Worm (Caenorhabditis elegans): Measurements from ENCODE around the gene hgap-2.

Gene hgap-2

ce11 chrII:8661539-8661938 is 23.2 kb downstream of the hgap-2 start, which contains the start of the genes piga-1 and eif-2Bepsilon:
piga-1 (minus strand) TSS chrII:8661712.
eif-2Bepsilon (plus strand) TSS chrII:8661869.
- TF ChIP-seq lin-40 (tag; optimal IDR thresholded peaks at IDR 0.05), result no peak
- no peak for TF ChIP-seq lin-54 (GFP tag; optimal IDR thresholded peaks at IDR 0.05)
- no peak for TF ChIP-seq ZK185.1 (tag; optimal IDR thresholded peaks at IDR 0.05; ENCODE audit: poor library complexity, severe bottlenecking)
- TF ChIP-seq cebp-1 (GFP tag; IDR thresholded peaks at IDR 0.05), result peak; percentile 53; the same call in 1 of the 2 replicates
- TF ChIP-seq cebp-1 (tag; optimal IDR thresholded peaks at IDR 0.05), result peak; percentile 78
- peak; percentile 48 for TF ChIP-seq attf-5 (GFP tag; optimal IDR thresholded peaks at IDR 0.05)
- TF ChIP-seq akir-1 (GFP tag; optimal IDR thresholded peaks at IDR 0.05), result no peak
- peak; percentile 63 for TF ChIP-seq mcd-1 (GFP tag; IDR thresholded peaks at IDR 0.05)
- no peak for TF ChIP-seq somi-1 (GFP tag; optimal IDR thresholded peaks at IDR 0.05)
- no peak for TF ChIP-seq nhr-120 (GFP tag; IDR thresholded peaks at IDR 0.05)
- TF ChIP-seq gei-17 (GFP tag; optimal IDR thresholded peaks at IDR 0.05), result no peak
- TF ChIP-seq nhr-90 (tag; optimal IDR thresholded peaks at IDR 0.05), result no peak
- peak; percentile 44 for TF ChIP-seq F23B12.7 (tag; optimal IDR thresholded peaks at IDR 0.05; ENCODE audit: insufficient read depth)
- TF ChIP-seq Y53F4B.3 (GFP tag; IDR thresholded peaks at IDR 0.05), result no peak
- TF ChIP-seq lir-1 (GFP tag; conservative IDR thresholded peaks at IDR 0.05), result no peak

ce11 chrII:8658835-8659234 is 25.9 kb downstream of the hgap-2 start, which contains the start of gene atg-10:
atg-10 (plus strand) TSS chrII:8659135.
- TF ChIP-seq D2030.7 (GFP tag; IDR thresholded peaks at IDR 0.05), result no peak
- no peak for TF ChIP-seq unc-62 (GFP tag; optimal IDR thresholded peaks at IDR 0.05)
- TF ChIP-seq Y53F4B.3 (GFP tag; IDR thresholded peaks at IDR 0.05), result no peak
- TF ChIP-seq B0261.1 (tag; optimal IDR thresholded peaks at IDR 0.05), result no peak
- no peak for TF ChIP-seq Y53G8AR.9 (GFP tag; conservative IDR thresholded peaks at IDR 0.05)
- TF ChIP-seq C17E4.6 (GFP tag; IDR thresholded peaks at IDR 0.05), result no peak
- TF ChIP-seq F55B11.4 (tag; optimal IDR thresholded peaks at IDR 0.05; ENCODE audit: borderline replicate concordance, insufficient read depth), result no peak
- TF ChIP-seq athp-1 (tag; optimal IDR thresholded peaks at IDR 0.05), result no peak

- no peak for TF ChIP-seq nhr-90 (tag; optimal IDR thresholded peaks at IDR 0.05)
- TF ChIP-seq fkh-3 (tag; optimal IDR thresholded peaks at IDR 0.05), result no peak
- no peak for TF ChIP-seq bed-1 (GFP tag; IDR thresholded peaks at IDR 0.05)
- TF ChIP-seq F57A8.1 (GFP tag; optimal IDR thresholded peaks at IDR 0.05), result no peak
- peak; percentile 62; the same call in 1 of the 2 replicates for TF ChIP-seq hmg-1.2 (GFP tag; IDR thresholded peaks at IDR 0.05)
- TF ChIP-seq mcd-1 (GFP tag; IDR thresholded peaks at IDR 0.05), result no peak
- no peak for TF ChIP-seq nhr-120 (GFP tag; IDR thresholded peaks at IDR 0.05)
- TF ChIP-seq ztf-25 (GFP tag; IDR thresholded peaks at IDR 0.05), result no peak
- TF ChIP-seq tlf-1 (GFP tag; optimal IDR thresholded peaks at IDR 0.05), result no peak
Observed at ce11 chrII:8650644-8651159, 34.0 kb downstream of the hgap-2 start, which contains the start of gene pyr-1. pyr-1 (plus strand) TSS chrII:8651109.

ce11 chrII:8648843-8649242 is 35.9 kb downstream of the hgap-2 start:
- no peak for TF ChIP-seq him-1 (tag; optimal IDR thresholded peaks at IDR 0.05)
- TF ChIP-seq madf-6 (GFP tag; IDR thresholded peaks at IDR 0.05), result peak; percentile 71
- no peak for TF ChIP-seq ceh-79 (tag; optimal IDR thresholded peaks at IDR 0.05)
- no peak for TF ChIP-seq let-526 (GFP tag; IDR thresholded peaks at IDR 0.05)
- peak; percentile 67 for TF ChIP-seq efl-1 (GFP tag; optimal IDR thresholded peaks at IDR 0.05)
- no peak for TF ChIP-seq lag-1 (GFP tag; IDR thresholded peaks at IDR 0.05)
- TF ChIP-seq madf-8 (GFP tag; conservative IDR thresholded peaks at IDR 0.05), result peak; percentile 57
- peak; percentile 20; the same call in 1 of the 2 replicates for TF ChIP-seq hmg-1.2 (GFP tag; IDR thresholded peaks at IDR 0.05)
- TF ChIP-seq lsl-1 (GFP tag; optimal IDR thresholded peaks at IDR 0.05), result peak; percentile 2
